Worm (Caenorhabditis elegans) whole organism, L1 larva: Measurements from ENCODE around the gene Y38F2AR.10.

ENCODE experiments used
- C04F5.9 ChIP-seq: sonication (generic microtip); optimal IDR thresholded peaks from 2 replicates; lab custom pipeline; 2016; ENCODE audit warnings: missing genetic modification characterization, missing compliant biosample characterization
- C16A3.4 ChIP-seq: fragments of 150-350 bp; optimal IDR thresholded peaks from 2 replicates; lab custom pipeline; 2014; ENCODE audit warnings: missing biosample characterization, missing genetic modification characterization
- F16B12.6 ChIP-seq: fragments of 150-350 bp; optimal IDR thresholded peaks from 2 replicates; lab custom pipeline; 2014; ENCODE audit warnings: missing biosample characterization, missing genetic modification characterization
- aha-1 ChIP-seq: fragments of 150-350 bp; optimal IDR thresholded peaks from 2 replicates; lab custom pipeline; 2014; ENCODE audit warnings: missing biosample characterization, missing genetic modification characterization
- alr-1 ChIP-seq: fragments of 200-800 bp; sonication (Bioruptor generic); optimal IDR thresholded peaks from 2 replicates; lab custom pipeline; 2018; ENCODE audit warnings: borderline replicate concordance, mild to moderate bottlenecking, missing genetic modification characterization, missing compliant biosample characterization
- blmp-1 ChIP-seq: fragments of 150-350 bp; optimal IDR thresholded peaks from 2 replicates; lab custom pipeline; 2014; ENCODE audit warnings: missing biosample characterization, missing genetic modification characterization
- dpl-1 ChIP-seq, 3 experiments: fragments of 150-350 bp in 2 of 3; sonication (generic microtip) in 1 of 3; optimal IDR thresholded peaks; 2 replicates each; lab custom pipeline; 2014 to 2017; ENCODE audit warnings: missing biosample characterization in 3 of 3, missing genetic modification characterization in 3 of 3, missing genetic modification reagents in 3 of 3
- efl-1 ChIP-seq, 4 experiments: fragments of 150-350 bp; optimal IDR thresholded peaks in 3 of 4; peaks in 1 of 4; 1 replicate in 1 of 4; 2 replicates in 3 of 4; lab custom pipeline; 2014; ENCODE audit warnings: missing biosample characterization in 2 of 4, missing genetic modification characterization in 2 of 4, missing genetic modification reagents in 2 of 4
- egl-13 ChIP-seq: sonication (generic microtip); optimal IDR thresholded peaks from 2 replicates; lab custom pipeline; 2016; ENCODE audit warnings: missing genotype, missing genetic modification reagents, missing genetic modification characterization, missing compliant biosample characterization
- egl-27 ChIP-seq, 2 experiments: fragments of 150-350 bp in 1 of 2; sonication (generic microtip); optimal IDR thresholded peaks; 3 replicates each; lab custom pipeline; 2017 to 2018; ENCODE audit warnings: missing biosample characterization in 2 of 2, missing genetic modification characterization in 2 of 2, missing genetic modification reagents in 2 of 2
- ets-5 ChIP-seq: fragments of 200-800 bp; sonication (Bioruptor generic); IDR thresholded peaks from 2 replicates; pipeline ENCODE4 v1.3.6; 2022; ENCODE audit warnings: missing genetic modification characterization, missing compliant biosample characterization
- fkh-10 ChIP-seq: sonication (generic microtip); optimal IDR thresholded peaks from 2 replicates; lab custom pipeline; 2017; ENCODE audit warnings: missing biosample characterization, missing genetic modification reagents, missing genetic modification characterization
- fkh-8 ChIP-seq: sonication (generic microtip); optimal IDR thresholded peaks from 2 replicates; lab custom pipeline; 2016; ENCODE audit warnings: mild to moderate bottlenecking, missing genetic modification characterization, missing compliant biosample characterization
- hlh-4 ChIP-seq: sonication (generic microtip); optimal IDR thresholded peaks from 2 replicates; lab custom pipeline; 2016; ENCODE audit warnings: mild to moderate bottlenecking, missing genetic modification characterization, missing compliant biosample characterization
- hpl-2 ChIP-seq: fragments of 150-350 bp; optimal IDR thresholded peaks from 2 replicates; lab custom pipeline; 2014; ENCODE audit warnings: missing biosample characterization, missing genetic modification reagents, missing genetic modification characterization
- irx-1 ChIP-seq: sonication (generic microtip); optimal IDR thresholded peaks from 2 replicates; lab custom pipeline; 2016; ENCODE audit warnings: missing genetic modification characterization, missing compliant biosample characterization
- isw-1 ChIP-seq: fragments of 200-800 bp; sonication (Bioruptor generic); IDR thresholded peaks from 2 replicates; pipeline ENCODE4 v1.3.6; 2022; ENCODE audit warnings: missing genetic modification characterization, missing compliant biosample characterization
- lin-13 ChIP-seq: fragments of 150-350 bp; optimal IDR thresholded peaks from 2 replicates; lab custom pipeline; 2014; ENCODE audit warnings: missing biosample characterization, missing genetic modification reagents, missing genetic modification characterization
- lin-14 ChIP-seq: fragments of 200-800 bp; sonication (Bioruptor generic); optimal IDR thresholded peaks from 2 replicates; lab custom pipeline; 2018; ENCODE audit warnings: mild to moderate bottlenecking, missing genetic modification characterization, moderate library complexity, missing compliant biosample characterization
- lin-39 ChIP-seq: fragments of 150-350 bp; optimal IDR thresholded peaks from 2 replicates; lab custom pipeline; 2014; ENCODE audit warnings: missing biosample characterization, missing genetic modification reagents, missing genetic modification characterization
- lir-3 ChIP-seq: sonication (generic microtip); optimal IDR thresholded peaks from 2 replicates; lab custom pipeline; 2016; ENCODE audit warnings: mild to moderate bottlenecking, missing genetic modification characterization, moderate library complexity, missing compliant biosample characterization; ENCODE audit not compliant: poor library complexity
- lsy-2 ChIP-seq, 2 experiments: fragments of 150-350 bp; optimal IDR thresholded peaks; 2 replicates each; lab custom pipeline; 2014; ENCODE audit warnings: missing biosample characterization in 2 of 2, missing genetic modification characterization in 2 of 2
- mab-9 ChIP-seq: fragments of 200-800 bp; sonication (Bioruptor generic); IDR thresholded peaks from 2 replicates; pipeline ENCODE4 v1.3.6; 2022; ENCODE audit warnings: missing genetic modification reagents, missing genetic modification characterization, missing compliant biosample characterization
- mdl-1 ChIP-seq, 2 experiments: fragments of 150-350 bp; optimal IDR thresholded peaks; 2 replicates each; lab custom pipeline; 2014 to 2017; ENCODE audit warnings: missing biosample characterization in 2 of 2, missing genetic modification characterization in 2 of 2, inconsistent platforms in 1 of 2
- nhr-19 ChIP-seq: fragments of 200-800 bp; sonication (Bioruptor generic); conservative IDR thresholded peaks from 2 replicates; pipeline ENCODE4 v1.3.6; 2022; ENCODE audit warnings: missing genetic modification characterization, missing compliant biosample characterization
- nhr-28 ChIP-seq: fragments of 150-350 bp; optimal IDR thresholded peaks from 2 replicates; lab custom pipeline; 2014; ENCODE audit warnings: missing biosample characterization, missing genetic modification characterization
- nhr-71 ChIP-seq: sonication (generic microtip); optimal IDR thresholded peaks from 2 replicates; lab custom pipeline; 2016; ENCODE audit warnings: mild to moderate bottlenecking, missing genetic modification characterization, moderate library complexity, missing compliant biosample characterization
- nhr-77 ChIP-seq: fragments of 150-350 bp; optimal IDR thresholded peaks from 2 replicates; lab custom pipeline; 2014; ENCODE audit warnings: missing biosample characterization, missing genetic modification characterization
- nhr-84 ChIP-seq: sonication (generic microtip); optimal IDR thresholded peaks from 2 replicates; lab custom pipeline; 2017; ENCODE audit warnings: missing biosample characterization, missing genetic modification characterization
- nhr-90 ChIP-seq: sonication (generic microtip); optimal IDR thresholded peaks from 2 replicates; lab custom pipeline; 2016; ENCODE audit warnings: mild to moderate bottlenecking, missing genetic modification characterization, missing compliant biosample characterization; ENCODE audit not compliant: poor library complexity
- snpc-4 ChIP-seq: fragments of 150-350 bp; optimal IDR thresholded peaks from 2 replicates; lab custom pipeline; 2014; ENCODE audit warnings: missing biosample characterization, missing genetic modification characterization
- snu-23 ChIP-seq: sonication (generic microtip); optimal IDR thresholded peaks from 2 replicates; lab custom pipeline; 2016; ENCODE audit warnings: missing genetic modification characterization, missing compliant biosample characterization
- sox-4 ChIP-seq: sonication (generic microtip); optimal IDR thresholded peaks from 2 replicates; lab custom pipeline; 2016; ENCODE audit warnings: missing genetic modification characterization, missing compliant biosample characterization
- sptf-1 ChIP-seq: fragments of 150-350 bp; optimal IDR thresholded peaks from 2 replicates; lab custom pipeline; 2014; ENCODE audit warnings: missing biosample characterization, missing genetic modification characterization
- sup-37 ChIP-seq: fragments of 200-800 bp; sonication (Bioruptor generic); optimal IDR thresholded peaks from 2 replicates; lab custom pipeline; 2018; ENCODE audit warnings: mild to moderate bottlenecking, missing genetic modification characterization, missing compliant biosample characterization
- tbx-2 ChIP-seq: sonication (generic microtip); optimal IDR thresholded peaks from 2 replicates; lab custom pipeline; 2016; ENCODE audit warnings: missing genetic modification characterization, missing compliant biosample characterization
- tlp-1 ChIP-seq: fragments of 150-350 bp; optimal IDR thresholded peaks from 2 replicates; lab custom pipeline; 2014; ENCODE audit warnings: missing biosample characterization, missing genetic modification characterization
- unc-130 ChIP-seq: fragments of 150-350 bp; optimal IDR thresholded peaks from 2 replicates; lab custom pipeline; 2017; ENCODE audit warnings: missing biosample characterization, missing genetic modification characterization, inconsistent platforms
- unc-62 ChIP-seq: fragments of 150-350 bp; optimal IDR thresholded peaks from 2 replicates; lab custom pipeline; 2014; ENCODE audit warnings: missing biosample characterization, missing genetic modification reagents, missing genetic modification characterization
- xbp-1 ChIP-seq: sonication (generic microtip); optimal IDR thresholded peaks from 2 replicates; lab custom pipeline; 2016; ENCODE audit warnings: missing genetic modification characterization, missing compliant biosample characterization
- zip-4 ChIP-seq: fragments of 200-800 bp; sonication (Bioruptor generic); optimal IDR thresholded peaks from 2 replicates; lab custom pipeline; 2018; ENCODE audit warnings: mild to moderate bottlenecking, missing genetic modification characterization, moderate library complexity, missing compliant biosample characterization

Gene Y38F2AR.10

ce11 chrIV:2408437-2408836 is 9.1 kb upstream of the Y38F2AR.10 start (continued):
- peak; percentile 70 for TF ChIP-seq hpl-2 (GFP tag; lab: Kevin White, UChicago)
- TF ChIP-seq sox-4 (tag; lab: Kevin White, UChicago) = peak; percentile 37
- peak in 1 of 2 experiments; percentile 70 for TF ChIP-seq mdl-1 (tag; optimal IDR thresholded peaks at IDR 0.05; lab: Kevin White, UChicago)
- TF ChIP-seq isw-1 (GFP tag; lab: Robert Waterston, UW) = peak; percentile 34
- peak; percentile 89 for TF ChIP-seq nhr-71
- no peak for TF ChIP-seq ets-5 (GFP tag; lab: Robert Waterston, UW)
- TF ChIP-seq unc-62 (GFP tag; lab: Kevin White, UChicago) = no peak
- TF ChIP-seq nhr-90 (tag; lab: Kevin White, UChicago) = peak; percentile 86
- peak; percentile 80 for TF ChIP-seq irx-1 (tag; lab: Kevin White, UChicago)
- TF ChIP-seq lin-39 (tag; lab: Kevin White, UChicago) = peak; percentile 32
- peak; percentile 70 for TF ChIP-seq C04F5.9 (tag; lab: Kevin White, UChicago)
- peak; percentile 86 for TF ChIP-seq nhr-77 (tag; lab: Kevin White, UChicago)
- TF ChIP-seq aha-1 (tag; lab: Kevin White, UChicago) = no peak
- TF ChIP-seq xbp-1 = peak; percentile 76
- peak; percentile 55; the same call in 1 of the 2 replicates for TF ChIP-seq mab-9
- TF ChIP-seq nhr-19 (GFP tag; lab: Robert Waterston, UW) = peak; percentile 80
- TF ChIP-seq C16A3.4 (tag; lab: Kevin White, UChicago) = peak; percentile 89
- peak; percentile 49 for TF ChIP-seq F16B12.6 (tag; lab: Kevin White, UChicago)
- peak; percentile 48 for TF ChIP-seq zip-4 (GFP tag; lab: Kevin White, UChicago)
- TF ChIP-seq snpc-4 (tag; lab: Kevin White, UChicago) = peak; percentile 69
- peak; percentile 54 to 71 (median 64) for TF ChIP-seq dpl-1 (GFP tag; optimal IDR thresholded peaks at IDR 0.05; lab: Kevin White, UChicago)
- TF ChIP-seq lin-14 (GFP tag; lab: Kevin White, UChicago) = peak; percentile 78
- peak; percentile 82 for TF ChIP-seq tbx-2
- TF ChIP-seq lin-13 (GFP tag; lab: Kevin White, UChicago) = peak; percentile 66
- TF ChIP-seq sup-37 = peak; percentile 53
- peak; percentile 85 for TF ChIP-seq fkh-8 (tag; lab: Kevin White, UChicago)
- TF ChIP-seq efl-1 (optimal IDR thresholded peaks at IDR 0.05; lab: Kevin White, UChicago) = peak; percentile 69 to 76
- TF ChIP-seq efl-1 (GFP tag; optimal IDR thresholded peaks at IDR 0.05 in 1 of 2; lab: Kevin White, UChicago) = peak; percentile 69 to 98
- TF ChIP-seq snu-23 (GFP tag; lab: Kevin White, UChicago) = peak; percentile 91
- TF ChIP-seq fkh-10 (GFP tag; lab: Kevin White, UChicago) = peak; percentile 80
- peak; percentile 17 for TF ChIP-seq unc-130 (tag; lab: Kevin White, UChicago)
- TF ChIP-seq hlh-4 = no peak
- TF ChIP-seq lsy-2 (tag; optimal IDR thresholded peaks at IDR 0.05; lab: Kevin White, UChicago) = peak; percentile 76 to 88
- no peak for TF ChIP-seq sptf-1 (tag; lab: Kevin White, UChicago)

ce11 chrIV:2407704-2408103 is 8.4 kb upstream of the Y38F2AR.10 start:
- TF ChIP-seq nhr-77 (tag; lab: Kevin White, UChicago) (no peak), hpl-2 (GFP tag; lab: Kevin White, UChicago) (no peak), lir-3 (tag; lab: Kevin White, UChicago) (no peak), egl-13 (tag; lab: Kevin White, UChicago) (no peak), unc-130 (tag; lab: Kevin White, UChicago) (no peak), lsy-2 (tag; optimal IDR thresholded peaks at IDR 0.05; lab: Kevin White, UChicago) (no peak)

- TF ChIP-seq alr-1 (tag; lab: Kevin White, UChicago) = no peak
- no peak for TF ChIP-seq mdl-1 (tag; optimal IDR thresholded peaks at IDR 0.05; lab: Kevin White, UChicago)
- TF ChIP-seq F16B12.6 (tag; lab: Kevin White, UChicago) = no peak
- TF ChIP-seq tlp-1 = no peak
- TF ChIP-seq egl-27 (tag; optimal IDR thresholded peaks at IDR 0.05; lab: Kevin White, UChicago) = no peak
- TF ChIP-seq lin-39 (tag; lab: Kevin White, UChicago) = no peak
- no peak for TF ChIP-seq blmp-1 (tag; lab: Kevin White, UChicago)
- TF ChIP-seq nhr-84 (tag; lab: Kevin White, UChicago) = no peak
- no peak for TF ChIP-seq nhr-28 (tag; lab: Kevin White, UChicago)
- no peak for TF ChIP-seq efl-1 (optimal IDR thresholded peaks at IDR 0.05; lab: Kevin White, UChicago)
- no peak for TF ChIP-seq efl-1 (GFP tag; optimal IDR thresholded peaks at IDR 0.05 in 1 of 2; lab: Kevin White, UChicago)
Observed at ce11 chrIV:2403374-2403773, 4.1 kb upstream of the Y38F2AR.10 start.
